Worm (Caenorhabditis elegans) whole organism, L4/young adult: Measurements from ENCODE around the gene str-43.

ENCODE experiments used
- W03F9.2 ChIP-seq: fragments of 150-350 bp; optimal IDR thresholded peaks from 2 replicates; lab custom pipeline; 2014; ENCODE audit warnings: missing biosample characterization, missing genetic modification characterization
- dao-5 ChIP-seq: sonication (generic microtip); optimal IDR thresholded peaks from 2 replicates; lab custom pipeline; 2016; ENCODE audit warnings: missing genotype, missing genetic modification characterization, moderate library complexity, missing compliant biosample characterization
- him-1 ChIP-seq: sonication (generic microtip); optimal IDR thresholded peaks from 2 replicates; lab custom pipeline; 2016; ENCODE audit warnings: missing genotype, missing genetic modification reagents, missing genetic modification characterization, missing compliant biosample characterization

DNA sequence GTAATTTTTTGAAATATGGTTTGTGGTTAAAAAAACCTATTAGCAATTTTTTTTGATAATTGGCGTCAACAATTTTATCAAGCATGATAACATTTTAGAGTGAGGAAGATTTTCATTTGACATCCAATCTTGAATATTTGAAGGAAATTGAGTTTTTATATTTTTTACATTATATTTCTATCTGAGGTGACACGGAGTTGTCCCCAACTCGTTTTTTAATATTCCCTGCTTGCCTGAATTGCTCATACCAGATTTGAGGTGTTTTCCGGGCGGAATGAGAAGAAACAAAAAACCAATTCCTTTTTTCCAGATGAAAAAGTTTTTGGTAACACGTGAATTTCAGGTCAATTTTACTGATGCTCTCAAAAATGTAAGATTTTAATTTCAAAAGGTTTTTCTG, 32.4 kb downstream of the str-43 start, which contains the start of gene Y6E2A.7:
- TF ChIP-seq him-1 (no peak), dao-5 (tag; lab: Kevin White, UChicago) (no peak), W03F9.2 (tag; lab: Kevin White, UChicago) (no peak)
